Worm (Caenorhabditis elegans): ENCODE results near the gene zhit-3.

The zhit-3 gene

ce11 chrV:10237171-10237570 lies 25.2 kb upstream of the zhit-3 start:
- TF ChIP-seq aptf-2 (GFP tag; conservative IDR thresholded peaks at IDR 0.05) (no peak), lin-54 (GFP tag; optimal IDR thresholded peaks at IDR 0.05) (no peak), lsl-1 (GFP tag; optimal IDR thresholded peaks at IDR 0.05) (no peak), F57C9.4 (tag; optimal IDR thresholded peaks at IDR 0.05) (no peak), akir-1 (GFP tag; optimal IDR thresholded peaks at IDR 0.05) (no peak), xnd-1 (tag; optimal IDR thresholded peaks at IDR 0.05) (no peak), ztf-25 (GFP tag; IDR thresholded peaks at IDR 0.05) (no peak), egl-44 (GFP tag; IDR thresholded peaks at IDR 0.05) (no peak), ZK185.1 (tag; optimal IDR thresholded peaks at IDR 0.05; ENCODE audit: poor library complexity, severe bottlenecking) (no peak), madf-3 (GFP tag; IDR thresholded peaks at IDR 0.05) (no peak), F39B2.1 (GFP tag; IDR thresholded peaks at IDR 0.05) (no peak), pbrm-1 (GFP tag; IDR thresholded peaks at IDR 0.05) (no peak), nhr-80 (tag; optimal IDR thresholded peaks at IDR 0.05) (no peak), mel-28 (tag; optimal IDR thresholded peaks at IDR 0.05; ENCODE audit: borderline replicate concordance) (no peak), rcor-1 (GFP tag; IDR thresholded peaks at IDR 0.05) (no peak), T07F8.4 (tag; optimal IDR thresholded peaks at IDR 0.05) (no peak), rec-8 (tag; optimal IDR thresholded peaks at IDR 0.05) (no peak), bed-1 (GFP tag; IDR thresholded peaks at IDR 0.05) (no peak), nhr-90 (tag; optimal IDR thresholded peaks at IDR 0.05) (no peak)

- TF ChIP-seq F52B5.7 (tag; optimal IDR thresholded peaks at IDR 0.05) (no peak), Y56A3A.18 (GFP tag; IDR thresholded peaks at IDR 0.05) (no peak), Y53F4B.3 (GFP tag; IDR thresholded peaks at IDR 0.05) (no peak), zim-3 (tag; optimal IDR thresholded peaks at IDR 0.05) (no peak), bed-1 (GFP tag; IDR thresholded peaks at IDR 0.05) (no peak), attf-6 (GFP tag; IDR thresholded peaks at IDR 0.05) (no peak)
These were observed 21.4 kb upstream of the zhit-3 start, which contains the start of gene str-182 for ce11 chrV:10233330-10233729. TSS of gene str-182 (minus strand) at chrV:10233430.

ce11 chrV:10230932-10231331 lies 19.0 kb upstream of the zhit-3 start, which contains the start of gene fipr-6:
TSS of gene fipr-6 (plus strand) at chrV:10231232.
- TF ChIP-seq T26A5.8 (tag; optimal IDR thresholded peaks at IDR 0.05) (no peak), lsy-27 (tag; optimal IDR thresholded peaks at IDR 0.05; ENCODE audit: borderline replicate concordance, insufficient read depth) (no peak), ceh-91 (GFP tag; IDR thresholded peaks at IDR 0.05) (no peak), F22D6.2 (tag; optimal IDR thresholded peaks at IDR 0.05) (no peak), ztf-6 (GFP tag; IDR thresholded peaks at IDR 0.05) (no peak), somi-1 (GFP tag; optimal IDR thresholded peaks at IDR 0.05) (no peak), nhr-120 (GFP tag; IDR thresholded peaks at IDR 0.05) (no peak), snpc-3.4 (tag; optimal IDR thresholded peaks at IDR 0.05) (no peak), chd-7 (tag; optimal IDR thresholded peaks at IDR 0.05) (no peak), F57A8.1 (GFP tag; optimal IDR thresholded peaks at IDR 0.05) (no peak)

- no peak for TF ChIP-seq F52B5.7 (tag; optimal IDR thresholded peaks at IDR 0.05)
- TF ChIP-seq snpc-1.3 (tag; optimal IDR thresholded peaks at IDR 0.05; ENCODE audit: insufficient read depth), result no peak
- no peak for TF ChIP-seq ztf-6 (GFP tag; IDR thresholded peaks at IDR 0.05)
- no peak for TF ChIP-seq F22D6.2 (tag; optimal IDR thresholded peaks at IDR 0.05)
- TF ChIP-seq snpc-1.1 (tag; optimal IDR thresholded peaks at IDR 0.05; ENCODE audit: insufficient read depth), result no peak
- TF ChIP-seq K11D2.4 (GFP tag; IDR thresholded peaks at IDR 0.05), result no peak
- TF ChIP-seq cebp-2 (GFP tag; IDR thresholded peaks at IDR 0.05), result no peak
- TF ChIP-seq madf-10 (tag; optimal IDR thresholded peaks at IDR 0.05), result no peak
- TF ChIP-seq pha-4 (tag; optimal IDR thresholded peaks at IDR 0.05), result no peak
- TF ChIP-seq dpl-1 (GFP tag; optimal IDR thresholded peaks at IDR 0.05), result no peak
- TF ChIP-seq madf-3 (GFP tag; IDR thresholded peaks at IDR 0.05), result no peak
- TF ChIP-seq efl-1 (GFP tag; optimal IDR thresholded peaks at IDR 0.05), result no peak
- no peak for TF ChIP-seq aptf-2 (GFP tag; conservative IDR thresholded peaks at IDR 0.05)
- TF ChIP-seq F57A8.1 (GFP tag; optimal IDR thresholded peaks at IDR 0.05), result no peak
These were observed 17.4 kb upstream of the zhit-3 start, which contains the start of the genes pyt-1 and fipr-7 for ce11 chrV:10229222-10229879. TSS of gene pyt-1 (minus strand) at chrV:10229322. TSS of gene fipr-7 (plus strand) at chrV:10229829.
